Fruit fly (Drosophila melanogaster): ENCODE data around the gene Smyd3.

Smyd3 gene

DNA sequence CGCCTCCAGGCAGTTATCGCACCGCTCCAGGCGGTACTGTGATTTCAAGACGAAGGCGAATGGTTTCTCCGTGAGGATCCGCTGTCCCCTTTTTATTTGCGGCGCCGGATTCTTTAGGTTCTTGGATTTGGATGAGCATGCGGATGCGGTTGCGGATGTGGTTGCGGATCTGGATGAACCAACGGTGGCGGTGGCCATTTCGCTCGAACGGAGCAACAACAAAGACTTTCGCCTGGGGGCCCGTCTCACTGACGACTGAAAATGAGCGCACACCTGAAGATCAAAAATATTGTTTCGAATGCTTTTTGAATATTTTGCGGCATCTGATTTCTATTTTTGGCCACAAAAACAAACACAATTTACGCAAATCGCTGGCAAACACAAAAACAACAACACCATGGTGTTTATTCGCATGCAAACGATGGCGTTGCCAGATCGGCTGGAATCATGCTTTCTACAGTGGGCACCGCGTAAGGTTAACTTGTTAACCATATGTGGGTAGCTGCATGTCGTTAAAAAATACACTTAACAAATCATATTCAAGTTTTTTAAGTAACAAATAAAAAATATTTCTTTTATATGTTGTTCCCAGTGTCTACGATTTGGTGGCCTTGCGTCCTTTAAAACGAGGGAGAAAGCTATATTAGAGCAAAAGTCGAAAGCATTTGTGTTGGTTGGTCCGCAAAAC, at the start of gene Smyd3 (continued):
- TF ChIP-seq CG17829 (tag; optimal IDR thresholded peaks at IDR 0.05) (peak; percentile 66), CG8765 (GFP tag; IDR thresholded peaks at IDR 0.05) (peak; percentile 61), Atf6 (GFP tag; IDR thresholded peaks at IDR 0.05) (peak; percentile 84), Ada2b (GFP tag; IDR thresholded peaks at IDR 0.05) (peak; percentile 78), CG11695 (GFP tag; IDR thresholded peaks at IDR 0.05) (peak; percentile 66), CG18599 (GFP tag; optimal IDR thresholded peaks at IDR 0.05) (peak; percentile 84), Eip74EF (GFP tag; optimal IDR thresholded peaks at IDR 0.05) (no peak), CG30403 (GFP tag; optimal IDR thresholded peaks at IDR 0.05) (peak; percentile 85), CG3163 (GFP tag; optimal IDR thresholded peaks at IDR 0.05) (peak; percentile 18), Rx (GFP tag; IDR thresholded peaks at IDR 0.05) (peak; percentile 76), cwo (GFP tag; optimal IDR thresholded peaks at IDR 0.05) (peak; percentile 64), pb (GFP tag; optimal IDR thresholded peaks at IDR 0.05) (peak; percentile 53), insv (GFP tag; optimal IDR thresholded peaks at IDR 0.05) (no peak), H15 (GFP tag; IDR thresholded peaks at IDR 0.05) (peak; percentile 76; the same call in 2 of the 3 replicates), gro (GFP tag; optimal IDR thresholded peaks at IDR 0.05) (peak; percentile 89), stwl (tag; optimal IDR thresholded peaks at IDR 0.05) (peak; percentile 17), CG6254 (GFP tag; optimal IDR thresholded peaks at IDR 0.05) (no peak), sug (tag; optimal IDR thresholded peaks at IDR 0.05) (peak; percentile 54), nmo (GFP tag; optimal IDR thresholded peaks at IDR 0.05) (peak; percentile 67), slbo (GFP tag; IDR thresholded peaks at IDR 0.05) (peak; percentile 88), CG7357 (GFP tag; IDR thresholded peaks at IDR 0.05) (peak; percentile 56; the same call in 1 of the 3 replicates), Side (GFP tag; optimal IDR thresholded peaks at IDR 0.05) (peak; percentile 62), sens (GFP tag) (peak; percentile 95), ro (GFP tag; IDR thresholded peaks at IDR 0.05) (peak; percentile 19; the same call in 1 of the 2 replicates), D19B (GFP tag; optimal IDR thresholded peaks at IDR 0.05) (no peak), gfzf (GFP tag; optimal IDR thresholded peaks at IDR 0.05) (peak; percentile 22), CG16813 (GFP tag; IDR thresholded peaks at IDR 0.05; ENCODE audit: partially characterized antibody) (no peak), CG4282 (GFP tag; optimal IDR thresholded peaks at IDR 0.05) (no peak), gem (tag; optimal IDR thresholded peaks at IDR 0.05) (no peak), Hey (tag; optimal IDR thresholded peaks at IDR 0.05) (no peak), hbn (GFP tag; IDR thresholded peaks at IDR 0.05; ENCODE audit: partially characterized antibody) (no peak), jing (GFP tag; optimal IDR thresholded peaks at IDR 0.05) (no peak), CG2712 (tag; optimal IDR thresholded peaks at IDR 0.05) (peak; percentile 76), CG17186 (GFP tag; optimal IDR thresholded peaks at IDR 0.05) (no peak), Stat92E (GFP tag; optimal IDR thresholded peaks at IDR 0.05) (no peak), mam (GFP tag; optimal IDR thresholded peaks at IDR 0.05) (peak; percentile 88), slou (GFP tag; optimal IDR thresholded peaks at IDR 0.05) (peak; percentile 28), CG30431 (GFP tag; optimal IDR thresholded peaks at IDR 0.05) (peak; percentile 62), Abd-B (GFP tag; optimal IDR thresholded peaks at IDR 0.05) (peak; percentile 51), CG7963 (GFP tag; IDR thresholded peaks at IDR 0.05; ENCODE audit: partially characterized antibody) (no peak), z (GFP tag; IDR thresholded peaks at IDR 0.05) (no peak), slp2 (GFP tag; optimal IDR thresholded peaks at IDR 0.05) (peak; percentile 49), CG4730 (GFP tag; IDR thresholded peaks at IDR 0.05) (peak; percentile 78), CG2875 (GFP tag; optimal IDR thresholded peaks at IDR 0.05) (no peak), CG8281 (tag; optimal IDR thresholded peaks at IDR 0.05) (peak; percentile 1), Ravus (GFP tag; IDR thresholded peaks at IDR 0.05) (peak; percentile 24; the same call in 1 of the 2 replicates), CG6765 (GFP tag; optimal IDR thresholded peaks at IDR 0.05) (peak; percentile 48), ATbp (GFP tag; optimal IDR thresholded peaks at IDR 0.05) (peak; percentile 62), CHES-1-like (GFP tag; optimal IDR thresholded peaks at IDR 0.05) (peak; percentile 70)
